Fruit fly (Drosophila melanogaster) whole organism, embryonic: Measurements from ENCODE around the gene CG8292.

Source experiments
- Blimp-1 ChIP-seq: fragments of 200-800 bp; sonication (Bioruptor generic); optimal IDR thresholded peaks from 3 replicates; lab custom pipeline; 2018; ENCODE audit warnings: missing biosample characterization, missing genetic modification characterization, mild to moderate bottlenecking, moderate library complexity, missing genetic modification reagents
- CG10147 ChIP-seq: fragments of 200-800 bp; sonication (Bioruptor generic); optimal IDR thresholded peaks from 2 replicates; lab custom pipeline; 2019; ENCODE audit warnings: missing biosample characterization, mild to moderate bottlenecking, missing genetic modification characterization, moderate library complexity
- CG10267 ChIP-seq: fragments of 200-800 bp; sonication (Bioruptor generic); optimal IDR thresholded peaks from 2 replicates; lab custom pipeline; 2018; ENCODE audit warnings: missing biosample characterization, mild to moderate bottlenecking, missing genetic modification characterization, moderate library complexity
- CG10274 ChIP-seq: fragments of 200-800 bp; sonication (Bioruptor generic); optimal IDR thresholded peaks from 3 replicates; lab custom pipeline; 2017; ENCODE audit warnings: missing biosample characterization, mild to moderate bottlenecking, missing genetic modification characterization
- CG10654 ChIP-seq: fragments of 200-800 bp; sonication (Bioruptor generic); optimal IDR thresholded peaks from 2 replicates; lab custom pipeline; 2016; ENCODE audit warnings: missing biosample characterization, missing genetic modification characterization
- CG13624 ChIP-seq: fragments of 200-800 bp; sonication (Bioruptor generic); optimal IDR thresholded peaks from 2 replicates; lab custom pipeline; 2016; ENCODE audit warnings: missing biosample characterization, missing genetic modification characterization
- CG15269 ChIP-seq: fragments of 200-800 bp; sonication (Bioruptor generic); optimal IDR thresholded peaks from 2 replicates; lab custom pipeline; 2018; ENCODE audit warnings: missing biosample characterization, mild to moderate bottlenecking, missing genetic modification characterization, moderate library complexity
- CG15696 ChIP-seq: fragments of 200-800 bp; sonication (Bioruptor generic); optimal IDR thresholded peaks from 2 replicates; lab custom pipeline; 2019; ENCODE audit warnings: missing biosample characterization, mild to moderate bottlenecking, missing genetic modification characterization, moderate library complexity
- CG16779 ChIP-seq: fragments of 200-800 bp; sonication (Bioruptor generic); IDR thresholded peaks from 2 replicates; pipeline ENCODE4 v1.3.6; 2022; ENCODE audit warnings: missing biosample characterization, missing genetic modification characterization
- CG18476 ChIP-seq: fragments of 200-800 bp; sonication (Bioruptor generic); optimal IDR thresholded peaks from 2 replicates; lab custom pipeline; 2016; ENCODE audit warnings: missing biosample characterization, mild to moderate bottlenecking, missing genetic modification characterization
- CG18619 ChIP-seq: fragments of 200-800 bp; sonication (Bioruptor generic); optimal IDR thresholded peaks from 3 replicates; lab custom pipeline; 2017; ENCODE audit warnings: missing biosample characterization, mild to moderate bottlenecking, missing genetic modification characterization
- CG31224 ChIP-seq: fragments of 200-800 bp; sonication (Bioruptor generic); IDR thresholded peaks from 2 replicates; pipeline ENCODE4 v1.3.6; 2022; ENCODE audit warnings: missing biosample characterization, missing genetic modification characterization
- CG3407 ChIP-seq: fragments of 200-800 bp; sonication (Bioruptor generic); optimal IDR thresholded peaks from 2 replicates; lab custom pipeline; 2018; ENCODE audit warnings: missing biosample characterization, mild to moderate bottlenecking, missing genetic modification characterization
- CG3838 ChIP-seq: fragments of 200-800 bp; sonication (Bioruptor generic); optimal IDR thresholded peaks from 3 replicates; lab custom pipeline; 2016; ENCODE audit warnings: missing biosample characterization, missing genetic modification characterization
- CG4360 ChIP-seq: fragments of 200-800 bp; sonication (Bioruptor generic); IDR thresholded peaks from 2 replicates; pipeline ENCODE4 v1.3.6; 2022; ENCODE audit warnings: missing biosample characterization, missing genetic modification characterization
- CG4404 ChIP-seq: fragments of 200-800 bp; sonication (Bioruptor generic); IDR thresholded peaks from 2 replicates; pipeline ENCODE4 v1.3.6; 2022; ENCODE audit warnings: missing biosample characterization, missing genetic modification characterization
- CG5245 ChIP-seq: fragments of 200-800 bp; sonication (Bioruptor generic); optimal IDR thresholded peaks from 3 replicates; lab custom pipeline; 2016; ENCODE audit warnings: missing biosample characterization, missing genetic modification characterization
- CG6175 ChIP-seq: fragments of 200-800 bp; sonication (Bioruptor generic); IDR thresholded peaks from 3 replicates; pipeline ENCODE4 v1.3.6; 2022; ENCODE audit warnings: missing biosample characterization, missing genetic modification characterization
- CG7357 ChIP-seq: fragments of 200-800 bp; sonication (Bioruptor generic); IDR thresholded peaks from 3 replicates; pipeline ENCODE4 v1.3.6; 2022; ENCODE audit warnings: missing biosample characterization, missing genetic modification characterization
- CG9437 ChIP-seq: fragments of 200-800 bp; sonication (Bioruptor generic); optimal IDR thresholded peaks from 2 replicates; lab custom pipeline; 2018; ENCODE audit warnings: missing biosample characterization, mild to moderate bottlenecking, missing genetic modification characterization
- CkIIα-i1 ChIP-seq: fragments of 200-800 bp; sonication (Bioruptor generic); IDR thresholded peaks from 2 replicates; pipeline ENCODE4 v1.3.6; 2022; ENCODE audit warnings: missing biosample characterization, missing genetic modification characterization
- Fer1 ChIP-seq: fragments of 200-800 bp; sonication (Bioruptor generic); optimal IDR thresholded peaks from 2 replicates; lab custom pipeline; 2017; ENCODE audit warnings: missing biosample characterization, mild to moderate bottlenecking, missing genetic modification characterization
- HLH3B ChIP-seq: fragments of 200-800 bp; sonication (Bioruptor generic); IDR thresholded peaks from 2 replicates; pipeline ENCODE4 v1.3.6; 2022; ENCODE audit warnings: missing biosample characterization, missing genetic modification characterization
- HLH4C ChIP-seq: fragments of 200-800 bp; sonication (Bioruptor generic); IDR thresholded peaks from 3 replicates; pipeline ENCODE4 v1.3.6; 2022; ENCODE audit warnings: missing biosample characterization, missing genetic modification characterization; ENCODE audit not compliant: partially characterized antibody
- HmgZ ChIP-seq: fragments of 200-800 bp; sonication (Bioruptor generic); optimal IDR thresholded peaks from 2 replicates; lab custom pipeline; 2018; ENCODE audit warnings: missing biosample characterization, mild to moderate bottlenecking, missing genetic modification characterization
- Hmx ChIP-seq: fragments of 200-800 bp; sonication (Bioruptor generic); optimal IDR thresholded peaks from 2 replicates; lab custom pipeline; 2016; ENCODE audit warnings: missing biosample characterization, missing genetic modification characterization
- Max ChIP-seq: fragments of 200-800 bp; sonication (Bioruptor generic); optimal IDR thresholded peaks from 2 replicates; lab custom pipeline; 2016; ENCODE audit warnings: missing biosample characterization, mild to moderate bottlenecking, missing genetic modification characterization
- Meics ChIP-seq: fragments of 200-800 bp; sonication (Bioruptor generic); optimal IDR thresholded peaks from 2 replicates; lab custom pipeline; 2017; ENCODE audit warnings: missing biosample characterization, mild to moderate bottlenecking, missing genetic modification characterization
- Neu2 ChIP-seq: fragments of 200-800 bp; sonication (Bioruptor generic); optimal IDR thresholded peaks from 3 replicates; lab custom pipeline; 2016; ENCODE audit warnings: missing biosample characterization, missing genetic modification characterization, borderline replicate concordance
- Pdp1 ChIP-seq, 2 experiments: fragments of 200-800 bp; sonication (Bioruptor generic); optimal IDR thresholded peaks; 3 replicates each; lab custom pipeline; 2016; ENCODE audit warnings: missing biosample characterization in 2 of 2, missing genetic modification characterization in 2 of 2, mild to moderate bottlenecking in 1 of 2, moderate library complexity in 1 of 2
- Poxn ChIP-seq: fragments of 200-800 bp; sonication (Bioruptor generic); IDR thresholded peaks from 2 replicates; pipeline ENCODE4 v1.3.6; 2022; ENCODE audit warnings: missing biosample characterization, missing genetic modification characterization
- Sox100B ChIP-seq: fragments of 200-800 bp; sonication (Bioruptor generic); optimal IDR thresholded peaks from 3 replicates; lab custom pipeline; 2018; ENCODE audit warnings: missing biosample characterization, mild to moderate bottlenecking, missing genetic modification characterization
- Spps ChIP-seq: fragments of 200-800 bp; sonication (Bioruptor generic); optimal IDR thresholded peaks from 2 replicates; lab custom pipeline; 2018; ENCODE audit warnings: missing biosample characterization, mild to moderate bottlenecking, missing genetic modification characterization
- aop ChIP-seq: fragments of 200-800 bp; sonication (Bioruptor generic); IDR thresholded peaks from 2 replicates; pipeline ENCODE4 v1.3.6; 2022; ENCODE audit warnings: missing biosample characterization, missing genetic modification characterization
- bbx ChIP-seq: fragments of 200-800 bp; sonication (Bioruptor generic); IDR thresholded peaks from 2 replicates; pipeline ENCODE4 v1.3.6; 2022; ENCODE audit warnings: missing biosample characterization, missing genetic modification characterization; ENCODE audit not compliant: partially characterized antibody
- br ChIP-seq: fragments of >200 bp; optimal IDR thresholded peaks from 2 replicates; lab custom pipeline; 2017
- cas ChIP-seq: fragments of 200-800 bp; sonication (Bioruptor generic); IDR thresholded peaks from 2 replicates; pipeline ENCODE4 v1.3.6; 2022; ENCODE audit warnings: missing biosample characterization, missing genetic modification characterization
- crp ChIP-seq, 2 experiments: fragments of 200-800 bp; sonication (Bioruptor generic); optimal IDR thresholded peaks; 2 replicates in 1 of 2; 3 replicates in 1 of 2; lab custom pipeline; 2017; ENCODE audit warnings: missing biosample characterization in 2 of 2, missing genetic modification characterization in 2 of 2, mild to moderate bottlenecking in 1 of 2, moderate library complexity in 1 of 2
- dmrt99B ChIP-seq: fragments of 200-800 bp; sonication (Bioruptor generic); optimal IDR thresholded peaks from 2 replicates; lab custom pipeline; 2018; ENCODE audit warnings: missing biosample characterization, mild to moderate bottlenecking, missing genetic modification characterization, moderate library complexity
- exex ChIP-seq: fragments of 200-800 bp; sonication (Bioruptor generic); optimal IDR thresholded peaks from 4 replicates; lab custom pipeline; 2018; ENCODE audit warnings: missing biosample characterization, mild to moderate bottlenecking, missing genetic modification characterization, moderate library complexity
- kay ChIP-seq: fragments of 200-800 bp; sonication (Bioruptor generic); optimal IDR thresholded peaks from 2 replicates; lab custom pipeline; 2016; ENCODE audit warnings: missing biosample characterization, missing genetic modification characterization
- lmd ChIP-seq: fragments of 200-800 bp; sonication (Bioruptor generic); IDR thresholded peaks from 2 replicates; pipeline ENCODE4 v1.3.6; 2022; ENCODE audit warnings: missing biosample characterization, missing genetic modification characterization
- oc ChIP-seq: fragments of 200-800 bp; sonication (Bioruptor generic); optimal IDR thresholded peaks from 2 replicates; lab custom pipeline; 2018; ENCODE audit warnings: missing biosample characterization, mild to moderate bottlenecking, missing genetic modification characterization, moderate library complexity
- odd ChIP-seq: fragments of 200-800 bp; sonication (Bioruptor generic); optimal IDR thresholded peaks from 2 replicates; lab custom pipeline; 2017; ENCODE audit warnings: missing biosample characterization, mild to moderate bottlenecking, missing genetic modification characterization
- scrt ChIP-seq: fragments of 200-800 bp; sonication (Bioruptor generic); optimal IDR thresholded peaks from 2 replicates; lab custom pipeline; 2018; ENCODE audit warnings: missing biosample characterization, mild to moderate bottlenecking, missing genetic modification characterization, moderate library complexity
- slbo ChIP-seq: fragments of 200-800 bp; sonication (Bioruptor generic); IDR thresholded peaks from 2 replicates; pipeline ENCODE4 v1.3.6; 2022; ENCODE audit warnings: missing biosample characterization, missing genetic modification characterization
- sob ChIP-seq: fragments of 200-800 bp; sonication (Bioruptor generic); IDR thresholded peaks from 2 replicates; pipeline ENCODE4 v1.3.6; 2022; ENCODE audit warnings: missing biosample characterization, missing genetic modification characterization
- sr ChIP-seq: fragments of 200-800 bp; sonication (Bioruptor generic); IDR thresholded peaks from 3 replicates; pipeline ENCODE4 v1.3.6; 2022; ENCODE audit warnings: missing biosample characterization, missing genetic modification characterization
- ttk ChIP-seq: fragments of 200-800 bp; sonication (Bioruptor generic); IDR thresholded peaks from 2 replicates; pipeline ENCODE4 v2.1.2; 2022; ENCODE audit warnings: missing biosample characterization, missing genetic modification characterization
- twi ChIP-seq: fragments of 200-800 bp; optimal IDR thresholded peaks from 2 replicates; lab custom pipeline; 2019; ENCODE audit warnings: missing biosample characterization, mild to moderate bottlenecking, missing genetic modification characterization, moderate library complexity
- tx ChIP-seq: fragments of 200-800 bp; sonication (Bioruptor generic); optimal IDR thresholded peaks from 2 replicates; lab custom pipeline; 2016; ENCODE audit warnings: missing biosample characterization, missing genetic modification characterization

Gene CG8292

DNA sequence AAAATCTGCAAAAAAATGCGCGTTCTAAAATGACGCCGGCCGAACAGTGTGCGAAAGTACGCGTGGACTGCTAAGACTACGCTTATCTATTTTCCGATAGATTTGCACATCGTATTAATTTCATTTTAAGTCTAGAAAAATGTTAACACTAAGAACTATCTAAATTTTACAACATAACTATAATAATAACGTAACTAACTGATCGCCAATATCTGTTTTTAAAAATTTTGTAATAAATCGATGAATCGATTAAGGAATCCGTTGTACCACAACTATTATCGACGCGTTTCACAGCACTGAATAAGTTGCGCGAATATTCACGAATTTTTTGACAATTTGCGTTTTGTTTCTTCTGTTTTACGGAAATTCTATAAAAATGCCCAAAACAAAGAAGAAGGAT is 6.7 kb downstream of the CG8292 start, which contains the start of gene Ssb-c31a (continued):
- TF ChIP-seq kay (no peak), CG16779 (GFP tag; lab: Robert Waterston, UW) (no peak), HmgZ (tag; lab: Kevin White, UChicago) (peak; percentile 78), crp (GFP tag; optimal IDR thresholded peaks at IDR 0.05; lab: Kevin White, UChicago) (peak in 1 of 2 experiments; percentile 60), oc (tag; lab: Kevin White, UChicago) (no peak), sr (GFP tag; lab: Robert Waterston, UW) (no peak), CG10274 (GFP tag; lab: Kevin White, UChicago) (no peak), HLH3B (GFP tag; lab: Robert Waterston, UW) (0 out of 2 replicates have a peak, but pooled peaks have one; percentile 16), Max (GFP tag; lab: Kevin White, UChicago) (peak; percentile 67), twi (peak; percentile 46), CG4360 (no peak), CG31224 (GFP tag; lab: Robert Waterston, UW) (peak; percentile 25; the same call in 1 of the 2 replicates), exex (peak; percentile 35), Hmx (GFP tag; lab: Kevin White, UChicago) (peak; percentile 33), CG15269 (tag; lab: Kevin White, UChicago) (peak; percentile 44), bbx (GFP tag; lab: Robert Waterston, UW) (peak; percentile 40; the same call in 1 of the 2 replicates), CG4404 (GFP tag; lab: Robert Waterston, UW) (no peak), slbo (GFP tag; lab: Robert Waterston, UW) (peak; percentile 66; the same call in 1 of the 2 replicates), CG7357 (no peak), Meics (peak; percentile 30), CG10267 (tag; lab: Kevin White, UChicago) (peak; percentile 99), CG10654 (GFP tag; lab: Kevin White, UChicago) (peak; percentile 6), HLH4C (peak; percentile 69), CkIIα-i1 (GFP tag; lab: Robert Waterston, UW) (no peak), CG9437 (GFP tag; lab: Kevin White, UChicago) (peak; percentile 53), Fer1 (peak; percentile 58), CG3838 (no peak), scrt (GFP tag; lab: Kevin White, UChicago) (peak; percentile 6), Poxn (no peak), CG15696 (peak; percentile 27), cas (GFP tag; lab: Robert Waterston, UW) (no peak), Neu2 (GFP tag; lab: Kevin White, UChicago) (no peak), CG3407 (GFP tag; lab: Kevin White, UChicago) (peak; percentile 18), CG10147 (GFP tag; lab: Kevin White, UChicago) (peak; percentile 61), Spps (peak; percentile 13), CG18476 (GFP tag; lab: Kevin White, UChicago) (peak; percentile 49), ttk (GFP tag; lab: Robert Waterston, UW) (0 out of 2 replicates have a peak, but pooled peaks have one; percentile 43), CG5245 (GFP tag; lab: Kevin White, UChicago) (no peak), Pdp1 (GFP tag; optimal IDR thresholded peaks at IDR 0.05; lab: Kevin White, UChicago) (peak; percentile 56 to 61), lmd (no peak), CG13624 (GFP tag; lab: Kevin White, UChicago) (peak; percentile 82), tx (GFP tag; lab: Kevin White, UChicago) (peak; percentile 20), sob (peak; percentile 81), CG18619 (GFP tag; lab: Kevin White, UChicago) (peak; percentile 6), CG6175 (no peak), aop (GFP tag; lab: Robert Waterston, UW) (no peak), Blimp-1 (GFP tag; lab: Kevin White, UChicago) (peak; percentile 30), odd (GFP tag; lab: Kevin White, UChicago) (peak; percentile 14), Sox100B (GFP tag; lab: Kevin White, UChicago) (peak; percentile 43), dmrt99B (peak; percentile 33), br (lab: Kevin White, UChicago) (no peak)
